Fruit fly (Drosophila melanogaster) S2 (cell line): ENCODE data around the gene Ca-alpha1T.

Experiments used
- CG8478 ChIP-seq: fragments of >200 bp; optimal IDR thresholded peaks from 2 replicates; lab custom pipeline; 2018
- CTCF ChIP-seq, 2 experiments: fragments of >200 bp; optimal IDR thresholded peaks; 2 replicates each; lab custom pipeline; 2018

- TF ChIP-seq CG8478 (lab: Kevin White, UChicago) (no peak), CTCF (optimal IDR thresholded peaks at IDR 0.05; lab: Kevin White, UChicago) (no peak)
Measured at dm6 chrX:6067281-6068008, 124.8 kb downstream of the Ca-alpha1T start, which contains the start of gene CG5928.
